Fruit fly (Drosophila melanogaster) whole organism, embryonic: ENCODE results near the gene woc.

Source experiments
- Abd-B ChIP-seq: fragments of 200-800 bp; sonication (Bioruptor generic); optimal IDR thresholded peaks from 2 replicates; lab custom pipeline; 2018; ENCODE audit warnings: missing biosample characterization, mild to moderate bottlenecking, missing genetic modification characterization, moderate library complexity
- Aef1 ChIP-seq: fragments of 200-800 bp; sonication (Bioruptor generic); IDR thresholded peaks from 3 replicates; pipeline ENCODE4 v1.3.6; 2022; ENCODE audit warnings: missing biosample characterization, missing genetic modification characterization
- Bgb ChIP-seq: fragments of 200-800 bp; sonication (Bioruptor generic); IDR thresholded peaks from 2 replicates; pipeline ENCODE4 v1.3.6; 2022; ENCODE audit warnings: missing biosample characterization, missing genetic modification characterization; ENCODE audit not compliant: partially characterized antibody
- CG14441 ChIP-seq: fragments of 200-800 bp; sonication (Bioruptor generic); IDR thresholded peaks from 2 replicates; pipeline ENCODE4 v1.3.6; 2022; ENCODE audit warnings: missing biosample characterization, missing genetic modification characterization
- CG15479 ChIP-seq: fragments of 200-800 bp; sonication (Bioruptor generic); optimal IDR thresholded peaks from 3 replicates; lab custom pipeline; 2019; ENCODE audit warnings: missing biosample characterization, mild to moderate bottlenecking, missing genetic modification characterization, moderate library complexity
- CG17359 ChIP-seq: fragments of 200-800 bp; sonication (Bioruptor generic); optimal IDR thresholded peaks from 3 replicates; lab custom pipeline; 2018; ENCODE audit warnings: missing biosample characterization, mild to moderate bottlenecking, missing genetic modification characterization, moderate library complexity
- CG17361 ChIP-seq: fragments of 200-800 bp; sonication (Bioruptor generic); IDR thresholded peaks from 3 replicates; pipeline ENCODE4 v1.3.6; 2022; ENCODE audit warnings: missing biosample characterization, missing genetic modification characterization
- CG18619 ChIP-seq: fragments of 200-800 bp; sonication (Bioruptor generic); optimal IDR thresholded peaks from 3 replicates; lab custom pipeline; 2017; ENCODE audit warnings: missing biosample characterization, mild to moderate bottlenecking, missing genetic modification characterization
- CG18764 ChIP-seq: fragments of 200-800 bp; sonication (Bioruptor generic); optimal IDR thresholded peaks from 3 replicates; lab custom pipeline; 2016; ENCODE audit warnings: missing biosample characterization, missing genetic modification characterization
- CG2712 ChIP-seq: fragments of 200-800 bp; optimal IDR thresholded peaks from 3 replicates; lab custom pipeline; 2019; ENCODE audit warnings: missing biosample characterization, mild to moderate bottlenecking, missing genetic modification characterization, moderate library complexity
- CG31224 ChIP-seq: fragments of 200-800 bp; sonication (Bioruptor generic); IDR thresholded peaks from 2 replicates; pipeline ENCODE4 v1.3.6; 2022; ENCODE audit warnings: missing biosample characterization, missing genetic modification characterization
- CG31365 ChIP-seq: fragments of 200-800 bp; sonication (Bioruptor generic); optimal IDR thresholded peaks from 2 replicates; lab custom pipeline; 2018; ENCODE audit warnings: missing biosample characterization, mild to moderate bottlenecking, missing genetic modification characterization
- CG3163 ChIP-seq: fragments of 200-800 bp; sonication (Bioruptor generic); optimal IDR thresholded peaks from 3 replicates; lab custom pipeline; 2016; ENCODE audit warnings: missing biosample characterization, missing genetic modification characterization
- CG32772 ChIP-seq: fragments of 200-800 bp; sonication (Bioruptor generic); IDR thresholded peaks from 2 replicates; pipeline ENCODE4 v1.3.6; 2022; ENCODE audit warnings: missing biosample characterization, missing genetic modification characterization
- CG3281 ChIP-seq: fragments of 200-800 bp; sonication (Bioruptor generic); optimal IDR thresholded peaks from 3 replicates; lab custom pipeline; 2017; ENCODE audit warnings: missing biosample characterization, mild to moderate bottlenecking, missing genetic modification characterization
- CG34224 ChIP-seq: fragments of 200-800 bp; sonication (Bioruptor generic); IDR thresholded peaks from 3 replicates; pipeline ENCODE4 v1.3.6; 2022; ENCODE audit warnings: missing biosample characterization, missing genetic modification characterization; ENCODE audit not compliant: partially characterized antibody
- CG34422 ChIP-seq: fragments of 200-800 bp; sonication (Bioruptor generic); IDR thresholded peaks from 3 replicates; pipeline ENCODE4 v1.3.6; 2022; ENCODE audit warnings: missing biosample characterization, missing genetic modification characterization
- CG7556 ChIP-seq: fragments of 200-800 bp; sonication (Bioruptor generic); optimal IDR thresholded peaks from 2 replicates; lab custom pipeline; 2017; ENCODE audit warnings: missing biosample characterization, mild to moderate bottlenecking, missing genetic modification characterization
- CG8478 ChIP-seq: fragments of >200 bp; optimal IDR thresholded peaks from 2 replicates; lab custom pipeline; 2018
- CG9932 ChIP-seq: fragments of 200-800 bp; sonication (Bioruptor generic); IDR thresholded peaks from 2 replicates; pipeline ENCODE4 v1.3.6; 2022; ENCODE audit warnings: missing biosample characterization, missing genetic modification characterization
- Deaf1 ChIP-seq: fragments of 200-800 bp; optimal IDR thresholded peaks from 3 replicates; lab custom pipeline; 2019; ENCODE audit warnings: missing biosample characterization, mild to moderate bottlenecking, missing genetic modification characterization, moderate library complexity
- Dfd ChIP-seq, 2 experiments: fragments of >200 bp; optimal IDR thresholded peaks; 2 replicates each; lab custom pipeline; 2017; ENCODE audit warnings: missing biosample characterization in 2 of 2, missing genetic modification characterization in 2 of 2
- Dip2 ChIP-seq: fragments of 200-800 bp; sonication (Bioruptor generic); IDR thresholded peaks from 2 replicates; pipeline ENCODE4 v1.3.6; 2022; ENCODE audit warnings: missing biosample characterization, missing genetic modification characterization
- Dll ChIP-seq: fragments of 200-800 bp; sonication (Bioruptor generic); IDR thresholded peaks from 4 replicates; pipeline ENCODE4 v1.3.6; 2022; ENCODE audit warnings: missing biosample characterization, missing genetic modification characterization; ENCODE audit not compliant: partially characterized antibody
- E2f1 ChIP-seq: fragments of 200-800 bp; sonication (Bioruptor generic); IDR thresholded peaks from 2 replicates; pipeline ENCODE4 v1.3.6; 2022; ENCODE audit warnings: missing biosample characterization, missing genetic modification characterization
- Ets65A ChIP-seq: fragments of 200-800 bp; sonication (Bioruptor generic); peaks from one replicate; lab custom pipeline; 2016; ENCODE audit warnings: missing biosample characterization, missing genetic modification characterization
- HmgZ ChIP-seq: fragments of 200-800 bp; sonication (Bioruptor generic); optimal IDR thresholded peaks from 2 replicates; lab custom pipeline; 2018; ENCODE audit warnings: missing biosample characterization, mild to moderate bottlenecking, missing genetic modification characterization
- Mad ChIP-seq: fragments of 200-800 bp; sonication (Bioruptor generic); optimal IDR thresholded peaks from 2 replicates; lab custom pipeline; 2016; ENCODE audit warnings: missing biosample characterization, missing genetic modification characterization
- Med ChIP-seq: fragments of 200-800 bp; sonication (Bioruptor generic); peaks from one replicate; lab custom pipeline; 2016; ENCODE audit warnings: missing biosample characterization, missing genetic modification characterization, mild to moderate bottlenecking, inconsistent platforms, moderate library complexity
- Nf-YC ChIP-seq: fragments of 200-800 bp; optimal IDR thresholded peaks from 3 replicates; lab custom pipeline; 2019; ENCODE audit warnings: missing biosample characterization, mild to moderate bottlenecking, missing genetic modification characterization, moderate library complexity
- Scr ChIP-seq: fragments of 200-800 bp; sonication (Bioruptor generic); IDR thresholded peaks from 2 replicates; pipeline ENCODE4 v1.3.6; 2022; ENCODE audit warnings: missing biosample characterization, missing genetic modification characterization; ENCODE audit not compliant: partially characterized antibody
- bsh ChIP-seq, 2 experiments: fragments of 200-800 bp; sonication (Bioruptor generic); optimal IDR thresholded peaks; 2 replicates each; lab custom pipeline; 2017 to 2018; ENCODE audit warnings: mild to moderate bottlenecking in 2 of 2, missing biosample characterization in 2 of 2, missing genetic modification characterization in 2 of 2, moderate library complexity in 1 of 2
- cato ChIP-seq: fragments of 200-800 bp; sonication (Bioruptor generic); optimal IDR thresholded peaks from 2 replicates; lab custom pipeline; 2016; ENCODE audit warnings: missing biosample characterization, missing genetic modification characterization, borderline replicate concordance
- esg ChIP-seq: fragments of 200-800 bp; sonication (Bioruptor generic); conservative IDR thresholded peaks from 2 replicates; pipeline ENCODE4 v1.3.6; 2022; ENCODE audit warnings: missing biosample characterization, missing genetic modification characterization
- ewg ChIP-seq: fragments of 200-800 bp; sonication (Bioruptor generic); optimal IDR thresholded peaks from 3 replicates; lab custom pipeline; 2017; ENCODE audit warnings: mild to moderate bottlenecking, missing biosample characterization, missing genetic modification reagents, missing genetic modification characterization
- fd64A ChIP-seq: fragments of 200-800 bp; sonication (Bioruptor generic); optimal IDR thresholded peaks from 3 replicates; lab custom pipeline; 2018; ENCODE audit warnings: missing biosample characterization, mild to moderate bottlenecking, missing genetic modification characterization
- grau ChIP-seq: fragments of 200-800 bp; optimal IDR thresholded peaks from 3 replicates; lab custom pipeline; 2019; ENCODE audit warnings: missing biosample characterization, mild to moderate bottlenecking, missing genetic modification characterization, moderate library complexity
- ind ChIP-seq: fragments of 200-800 bp; sonication (Bioruptor generic); optimal IDR thresholded peaks from 3 replicates; lab custom pipeline; 2016; ENCODE audit warnings: missing biosample characterization, missing genetic modification characterization
- lilli ChIP-seq: fragments of 200-800 bp; sonication (Bioruptor generic); optimal IDR thresholded peaks from 3 replicates; lab custom pipeline; 2016; ENCODE audit warnings: missing biosample characterization, missing genetic modification characterization
- nerfin-1 ChIP-seq: fragments of 200-800 bp; sonication (Bioruptor generic); optimal IDR thresholded peaks from 3 replicates; lab custom pipeline; 2019; ENCODE audit warnings: missing biosample characterization, mild to moderate bottlenecking, missing genetic modification characterization, moderate library complexity
- phol ChIP-seq: fragments of 200-800 bp; sonication (Bioruptor generic); optimal IDR thresholded peaks from 3 replicates; lab custom pipeline; 2018; ENCODE audit warnings: missing biosample characterization, mild to moderate bottlenecking, missing genetic modification characterization, moderate library complexity
- scrt ChIP-seq: fragments of 200-800 bp; sonication (Bioruptor generic); optimal IDR thresholded peaks from 2 replicates; lab custom pipeline; 2018; ENCODE audit warnings: missing biosample characterization, mild to moderate bottlenecking, missing genetic modification characterization, moderate library complexity
- sisA ChIP-seq: fragments of 200-800 bp; sonication (Bioruptor generic); IDR thresholded peaks from 2 replicates; pipeline ENCODE4 v1.3.6; 2022; ENCODE audit warnings: missing biosample characterization, missing genetic modification characterization
- sr ChIP-seq: fragments of 200-800 bp; sonication (Bioruptor generic); IDR thresholded peaks from 3 replicates; pipeline ENCODE4 v1.3.6; 2022; ENCODE audit warnings: missing biosample characterization, missing genetic modification characterization
- trem ChIP-seq: fragments of 200-800 bp; optimal IDR thresholded peaks from 3 replicates; lab custom pipeline; 2019; ENCODE audit warnings: missing biosample characterization, mild to moderate bottlenecking, missing genetic modification characterization, moderate library complexity
- tup ChIP-seq: fragments of 200-800 bp; sonication (Bioruptor generic); optimal IDR thresholded peaks from 2 replicates; lab custom pipeline; 2016; ENCODE audit warnings: missing biosample characterization, mild to moderate bottlenecking, missing genetic modification characterization, moderate library complexity
- zfh1 ChIP-seq: fragments of 200-800 bp; sonication (Bioruptor generic); IDR thresholded peaks from 3 replicates; pipeline ENCODE4 v1.3.6; 2022; ENCODE audit warnings: missing biosample characterization, missing genetic modification characterization

woc gene

dm6 chr3R:27279478-27279877, 15.6 kb upstream of the woc start:
- TF ChIP-seq CG31224 (GFP tag; lab: Robert Waterston, UW) = no peak
- no peak for TF ChIP-seq fd64A (GFP tag; lab: Kevin White, UChicago)
- TF ChIP-seq zfh1 (GFP tag; lab: Robert Waterston, UW) = 0 out of 3 replicates have a peak, but pooled peaks have one; percentile 15
- 0 out of 2 replicates have a peak, but pooled peaks have one; percentile 24 for TF ChIP-seq Scr (GFP tag; lab: Robert Waterston, UW)
- peak; percentile 67 for TF ChIP-seq Med (GFP tag; lab: Kevin White, UChicago)
- TF ChIP-seq CG18619 (GFP tag; lab: Kevin White, UChicago) = no peak
- peak; percentile 62 for TF ChIP-seq ewg
- TF ChIP-seq Deaf1 (tag; lab: Kevin White, UChicago) = peak; percentile 80
- TF ChIP-seq CG3163 (GFP tag; lab: Kevin White, UChicago) = no peak
- no peak for TF ChIP-seq Dll (GFP tag; lab: Robert Waterston, UW)
- TF ChIP-seq scrt (GFP tag; lab: Kevin White, UChicago) = peak; percentile 89
- TF ChIP-seq Nf-YC (tag; lab: Kevin White, UChicago) = no peak
- TF ChIP-seq Ets65A (GFP tag; lab: Kevin White, UChicago) = peak; percentile 75
- TF ChIP-seq Mad (GFP tag; lab: Kevin White, UChicago) = no peak
- TF ChIP-seq CG32772 (GFP tag; lab: Robert Waterston, UW) = no peak
- TF ChIP-seq CG8478 = peak; percentile 44
- TF ChIP-seq CG31365 (tag; lab: Kevin White, UChicago) = no peak
- TF ChIP-seq E2f1 (GFP tag; lab: Robert Waterston, UW) = 0 out of 2 replicates have a peak, but pooled peaks have one; percentile 17
- no peak for TF ChIP-seq sr (GFP tag; lab: Robert Waterston, UW)
- TF ChIP-seq cato (GFP tag; lab: Kevin White, UChicago) = no peak
- no peak for TF ChIP-seq CG34422 (GFP tag; lab: Robert Waterston, UW)
- 0 out of 2 replicates have a peak, but pooled peaks have one; percentile 10 for TF ChIP-seq Bgb (GFP tag; lab: Robert Waterston, UW)

- TF ChIP-seq Dip2 (GFP tag; lab: Robert Waterston, UW) (no peak), Dfd (GFP tag; optimal IDR thresholded peaks at IDR 0.05; lab: Kevin White, UChicago) (no peak), esg (0 out of 2 replicates have a peak, but pooled peaks have one; percentile 23), tup (GFP tag; lab: Kevin White, UChicago) (peak; percentile 1), trem (peak; percentile 92), CG34224 (peak; percentile 38; the same call in 2 of the 3 replicates), Aef1 (GFP tag; lab: Robert Waterston, UW) (peak; percentile 48; the same call in 2 of the 3 replicates), grau (tag; lab: Kevin White, UChicago) (peak; percentile 41), CG17361 (GFP tag; lab: Robert Waterston, UW) (peak; percentile 46; the same call in 1 of the 3 replicates), nerfin-1 (tag; lab: Kevin White, UChicago) (peak; percentile 2), CG9932 (peak; percentile 26; the same call in 1 of the 2 replicates), bsh (GFP tag; optimal IDR thresholded peaks at IDR 0.05; lab: Kevin White, UChicago) (peak in 1 of 2 experiments; percentile 23), Abd-B (GFP tag; lab: Kevin White, UChicago) (peak; percentile 25), CG14441 (GFP tag; lab: Robert Waterston, UW) (0 out of 2 replicates have a peak, but pooled peaks have one; percentile 29), CG3281 (GFP tag; lab: Kevin White, UChicago) (peak; percentile 30), HmgZ (tag; lab: Kevin White, UChicago) (peak; percentile 55), lilli (GFP tag; lab: Kevin White, UChicago) (peak; percentile 27), ind (peak; percentile 14), CG15479 (GFP tag; lab: Kevin White, UChicago) (peak; percentile 53), CG18764 (GFP tag; lab: Kevin White, UChicago) (peak; percentile 23), CG2712 (tag; lab: Kevin White, UChicago) (peak; percentile 50), CG7556 (no peak), phol (tag; lab: Kevin White, UChicago) (peak; percentile 38), CG17359 (peak; percentile 24), sisA (GFP tag; lab: Robert Waterston, UW) (no peak)
Measured at dm6 chr3R:27274533-27275447, 10.9 kb upstream of the woc start, which contains the start of gene CG5938. CG5938 (plus strand) TSS chr3R:27274794.
